Worm (Caenorhabditis elegans) whole organism, late embryonic: ENCODE results near the gene cutl-5.

Experiments used
- ama-1 ChIP-seq: fragments of 150-350 bp; optimal IDR thresholded peaks from 2 replicates; lab custom pipeline; 2014
- ceh-14 ChIP-seq: sonication (generic microtip); optimal IDR thresholded peaks from 2 replicates; lab custom pipeline; 2016; ENCODE audit warnings: missing genotype, missing genetic modification characterization, missing compliant biosample characterization
- ceh-22 ChIP-seq: sonication (generic microtip); optimal IDR thresholded peaks from 2 replicates; lab custom pipeline; 2017; ENCODE audit warnings: missing biosample characterization, missing genetic modification characterization
- ceh-30 ChIP-seq: fragments of 150-350 bp; optimal IDR thresholded peaks from 2 replicates; lab custom pipeline; 2014; ENCODE audit warnings: missing biosample characterization, missing genetic modification characterization
- dve-1 ChIP-seq: sonication (generic microtip); optimal IDR thresholded peaks from 2 replicates; lab custom pipeline; 2017; ENCODE audit warnings: antibody characterized with exemption, mild to moderate bottlenecking, missing genetic modification characterization, missing compliant biosample characterization
- fkh-10 ChIP-seq: fragments of 150-350 bp; optimal IDR thresholded peaks from 2 replicates; lab custom pipeline; 2014; ENCODE audit warnings: missing biosample characterization, missing genetic modification reagents, missing genetic modification characterization
- nhr-11 ChIP-seq: fragments of 150-350 bp; optimal IDR thresholded peaks from 2 replicates; lab custom pipeline; 2014; ENCODE audit warnings: missing biosample characterization, missing genetic modification characterization
- pag-3 ChIP-seq: sonication (generic microtip); optimal IDR thresholded peaks from 2 replicates; lab custom pipeline; 2016; ENCODE audit warnings: missing compliant biosample characterization, missing genetic modification characterization, borderline replicate concordance
- pqm-1 ChIP-seq: sonication (generic microtip); optimal IDR thresholded peaks from 2 replicates; lab custom pipeline; 2016; ENCODE audit warnings: missing genetic modification characterization, missing compliant biosample characterization
- rnt-1 ChIP-seq: sonication (generic microtip); optimal IDR thresholded peaks from 2 replicates; lab custom pipeline; 2016; ENCODE audit warnings: missing genetic modification characterization, missing compliant biosample characterization
- sox-2 ChIP-seq: fragments of 200-800 bp; sonication (Bioruptor generic); IDR thresholded peaks from 2 replicates; pipeline ENCODE4 v1.3.6; 2022; ENCODE audit warnings: missing genetic modification reagents, missing genetic modification characterization, missing compliant biosample characterization
- syd-9 ChIP-seq: sonication (generic microtip); optimal IDR thresholded peaks from 2 replicates; lab custom pipeline; 2016; ENCODE audit warnings: mild to moderate bottlenecking, missing genetic modification characterization, moderate library complexity, missing compliant biosample characterization

DNA sequence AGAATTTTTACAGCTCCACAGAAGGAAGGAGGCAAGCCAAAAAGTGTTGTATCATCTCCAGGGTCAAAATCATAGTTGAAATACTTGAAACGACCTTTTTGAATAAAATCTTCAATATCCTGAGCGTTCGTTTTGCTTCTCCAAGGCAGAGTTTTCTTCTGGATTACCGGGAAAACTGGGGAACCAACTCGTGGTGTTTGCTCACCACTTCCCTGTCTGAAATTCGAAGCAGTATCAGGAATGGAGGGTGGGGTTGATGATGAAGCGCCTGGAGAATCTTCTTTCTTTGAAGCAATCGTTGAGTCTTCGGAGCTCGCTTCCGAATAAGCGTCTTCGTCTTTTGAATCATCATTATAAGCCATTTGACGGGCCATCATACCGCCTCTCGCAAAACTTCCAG lies 12.6 kb downstream of the cutl-5 start:
- TF ChIP-seq ama-1 (no peak), pqm-1 (tag; lab: Kevin White, UChicago) (no peak), ceh-22 (tag; lab: Kevin White, UChicago) (no peak), dve-1 (tag; lab: Kevin White, UChicago) (no peak), rnt-1 (tag; lab: Kevin White, UChicago) (no peak), sox-2 (no peak), fkh-10 (GFP tag; lab: Kevin White, UChicago) (no peak), syd-9 (tag; lab: Kevin White, UChicago) (no peak), nhr-11 (no peak), pag-3 (no peak), ceh-30 (no peak), ceh-14 (tag; lab: Kevin White, UChicago) (no peak)
